Fruit fly (Drosophila melanogaster) whole organism, embryonic: ENCODE results near the gene CG13032.

Experiments used
- CG11398 ChIP-seq: fragments of 200-800 bp; sonication (Bioruptor generic); optimal IDR thresholded peaks from 2 replicates; lab custom pipeline; 2016; ENCODE audit warnings: missing biosample characterization, missing genetic modification characterization
- CG13123 ChIP-seq: fragments of 200-800 bp; sonication (Bioruptor generic); optimal IDR thresholded peaks from 2 replicates; lab custom pipeline; 2016; ENCODE audit warnings: missing biosample characterization, missing genetic modification characterization
- CG13296 ChIP-seq: fragments of 200-800 bp; sonication (Bioruptor generic); optimal IDR thresholded peaks from 3 replicates; lab custom pipeline; 2018; ENCODE audit warnings: missing biosample characterization, mild to moderate bottlenecking, missing genetic modification characterization
- CG13624 ChIP-seq: fragments of 200-800 bp; sonication (Bioruptor generic); optimal IDR thresholded peaks from 2 replicates; lab custom pipeline; 2016; ENCODE audit warnings: missing biosample characterization, missing genetic modification characterization
- CG14965 ChIP-seq: fragments of 200-800 bp; sonication (Bioruptor generic); optimal IDR thresholded peaks from 2 replicates; lab custom pipeline; 2016; ENCODE audit warnings: missing biosample characterization, missing genetic modification characterization, borderline replicate concordance
- CG18476 ChIP-seq: fragments of 200-800 bp; sonication (Bioruptor generic); optimal IDR thresholded peaks from 2 replicates; lab custom pipeline; 2016; ENCODE audit warnings: missing biosample characterization, mild to moderate bottlenecking, missing genetic modification characterization
- CG31365 ChIP-seq: fragments of 200-800 bp; sonication (Bioruptor generic); optimal IDR thresholded peaks from 2 replicates; lab custom pipeline; 2018; ENCODE audit warnings: missing biosample characterization, mild to moderate bottlenecking, missing genetic modification characterization
- CG34422 ChIP-seq: fragments of 200-800 bp; sonication (Bioruptor generic); IDR thresholded peaks from 3 replicates; pipeline ENCODE4 v1.3.6; 2022; ENCODE audit warnings: missing biosample characterization, missing genetic modification characterization
- CG43689 ChIP-seq: fragments of 200-800 bp; sonication (Bioruptor generic); IDR thresholded peaks from 2 replicates; pipeline ENCODE4 v1.3.6; 2022; ENCODE audit warnings: missing biosample characterization, missing genetic modification characterization
- CG8388 ChIP-seq: fragments of 200-800 bp; sonication (Bioruptor generic); optimal IDR thresholded peaks from 2 replicates; lab custom pipeline; 2019; ENCODE audit warnings: missing biosample characterization, mild to moderate bottlenecking, missing genetic modification characterization, moderate library complexity
- CG9797 ChIP-seq: fragments of 200-800 bp; sonication (Bioruptor generic); optimal IDR thresholded peaks from 3 replicates; lab custom pipeline; 2018; ENCODE audit warnings: missing biosample characterization, mild to moderate bottlenecking, missing genetic modification characterization
- CG9817 ChIP-seq: fragments of 200-800 bp; sonication (Bioruptor generic); optimal IDR thresholded peaks from 2 replicates; lab custom pipeline; 2018; ENCODE audit warnings: missing biosample characterization, mild to moderate bottlenecking, missing genetic modification characterization, moderate library complexity
- CG9932 ChIP-seq: fragments of 200-800 bp; sonication (Bioruptor generic); IDR thresholded peaks from 2 replicates; pipeline ENCODE4 v1.3.6; 2022; ENCODE audit warnings: missing biosample characterization, missing genetic modification characterization
- Camta ChIP-seq: fragments of 200-800 bp; sonication (Bioruptor generic); optimal IDR thresholded peaks from 2 replicates; lab custom pipeline; 2016; ENCODE audit warnings: missing biosample characterization, missing genetic modification characterization
- D19A ChIP-seq: fragments of 200-800 bp; optimal IDR thresholded peaks from 3 replicates; lab custom pipeline; 2019; ENCODE audit warnings: missing biosample characterization, mild to moderate bottlenecking, missing genetic modification characterization, moderate library complexity
- H2.0 ChIP-seq: fragments of 200-800 bp; sonication (Bioruptor generic); IDR thresholded peaks from 2 replicates; pipeline ENCODE4 v1.3.6; 2022; ENCODE audit warnings: missing biosample characterization, missing genetic modification characterization
- HLH3B ChIP-seq: fragments of 200-800 bp; sonication (Bioruptor generic); IDR thresholded peaks from 2 replicates; pipeline ENCODE4 v1.3.6; 2022; ENCODE audit warnings: missing biosample characterization, missing genetic modification characterization
- Hmr ChIP-seq: fragments of 200-800 bp; sonication (Bioruptor generic); optimal IDR thresholded peaks from 3 replicates; lab custom pipeline; 2017; ENCODE audit warnings: mild to moderate bottlenecking, missing biosample characterization, missing genetic modification reagents, missing genetic modification characterization
- Hr78 ChIP-seq, 2 experiments: fragments of 200-800 bp in 1 of 2; fragments of >200 bp in 1 of 2; sonication (Bioruptor generic) in 1 of 2; optimal IDR thresholded peaks; 2 replicates each; lab custom pipeline; 2017 to 2019; ENCODE audit warnings: missing biosample characterization in 2 of 2, missing genetic modification characterization in 2 of 2, mild to moderate bottlenecking in 1 of 2, moderate library complexity in 1 of 2
- Jarid2 ChIP-seq: fragments of 200-800 bp; sonication (Bioruptor generic); optimal IDR thresholded peaks from 3 replicates; lab custom pipeline; 2017; ENCODE audit warnings: mild to moderate bottlenecking, missing biosample characterization, missing genetic modification reagents, missing genetic modification characterization
- MBD-R2 ChIP-seq: fragments of 200-800 bp; sonication (Bioruptor generic); IDR thresholded peaks from 2 replicates; pipeline ENCODE4 v1.3.6; 2022; ENCODE audit warnings: missing biosample characterization, missing genetic modification characterization
- Meics ChIP-seq: fragments of 200-800 bp; sonication (Bioruptor generic); optimal IDR thresholded peaks from 2 replicates; lab custom pipeline; 2017; ENCODE audit warnings: missing biosample characterization, mild to moderate bottlenecking, missing genetic modification characterization
- Mes4 ChIP-seq: fragments of 200-800 bp; sonication (Bioruptor generic); optimal IDR thresholded peaks from 2 replicates; lab custom pipeline; 2016; ENCODE audit warnings: missing biosample characterization, missing genetic modification characterization
- NC2β ChIP-seq: fragments of 200-800 bp; sonication (Bioruptor generic); optimal IDR thresholded peaks from 2 replicates; lab custom pipeline; 2016; ENCODE audit warnings: missing biosample characterization, missing genetic modification characterization
- Nf-YA ChIP-seq: fragments of 200-800 bp; sonication (Bioruptor generic); IDR thresholded peaks from 2 replicates; pipeline ENCODE4 v1.3.6; 2022; ENCODE audit warnings: missing biosample characterization, missing genetic modification characterization
- Oaz ChIP-seq: fragments of 200-800 bp; sonication (Bioruptor generic); IDR thresholded peaks from 2 replicates; pipeline ENCODE4 v1.3.6; 2022; ENCODE audit warnings: missing biosample characterization, missing genetic modification characterization
- Oli ChIP-seq: fragments of 200-800 bp; sonication (Bioruptor generic); optimal IDR thresholded peaks from 2 replicates; lab custom pipeline; 2018; ENCODE audit warnings: missing biosample characterization, mild to moderate bottlenecking, missing genetic modification characterization, moderate library complexity
- Poxn ChIP-seq: fragments of 200-800 bp; sonication (Bioruptor generic); IDR thresholded peaks from 2 replicates; pipeline ENCODE4 v1.3.6; 2022; ENCODE audit warnings: missing biosample characterization, missing genetic modification characterization
- Scr ChIP-seq: fragments of 200-800 bp; sonication (Bioruptor generic); IDR thresholded peaks from 2 replicates; pipeline ENCODE4 v1.3.6; 2022; ENCODE audit warnings: missing biosample characterization, missing genetic modification characterization; ENCODE audit not compliant: partially characterized antibody
- Side ChIP-seq: fragments of 200-800 bp; sonication (Bioruptor generic); optimal IDR thresholded peaks from 2 replicates; lab custom pipeline; 2016; ENCODE audit warnings: missing biosample characterization, missing genetic modification characterization
- Stat92E ChIP-seq, 3 experiments: fragments of >200 bp in 2 of 3; fragments of 200-800 bp in 1 of 3; sonication (Bioruptor generic) in 1 of 3; optimal IDR thresholded peaks; 2 replicates each; lab custom pipeline; 2017 to 2019; ENCODE audit warnings: missing biosample characterization in 3 of 3, missing genetic modification characterization in 3 of 3, mild to moderate bottlenecking in 1 of 3, moderate library complexity in 1 of 3
- Tbp ChIP-seq: fragments of >200 bp; optimal IDR thresholded peaks from 2 replicates; lab custom pipeline; 2018; ENCODE audit warnings: missing biosample characterization, missing genetic modification characterization
- amos ChIP-seq: fragments of 200-800 bp; sonication (Bioruptor generic); IDR thresholded peaks from 2 replicates; pipeline ENCODE4 v1.3.6; 2022; ENCODE audit warnings: missing biosample characterization, missing genetic modification characterization; ENCODE audit not compliant: partially characterized antibody
- bbx ChIP-seq: fragments of 200-800 bp; sonication (Bioruptor generic); IDR thresholded peaks from 2 replicates; pipeline ENCODE4 v1.3.6; 2022; ENCODE audit warnings: missing biosample characterization, missing genetic modification characterization; ENCODE audit not compliant: partially characterized antibody
- crp ChIP-seq, 2 experiments: fragments of 200-800 bp; sonication (Bioruptor generic); optimal IDR thresholded peaks; 2 replicates in 1 of 2; 3 replicates in 1 of 2; lab custom pipeline; 2017; ENCODE audit warnings: missing biosample characterization in 2 of 2, missing genetic modification characterization in 2 of 2, mild to moderate bottlenecking in 1 of 2, moderate library complexity in 1 of 2
- dmrt99B ChIP-seq: fragments of 200-800 bp; sonication (Bioruptor generic); optimal IDR thresholded peaks from 2 replicates; lab custom pipeline; 2018; ENCODE audit warnings: missing biosample characterization, mild to moderate bottlenecking, missing genetic modification characterization, moderate library complexity
- esg ChIP-seq: fragments of 200-800 bp; sonication (Bioruptor generic); conservative IDR thresholded peaks from 2 replicates; pipeline ENCODE4 v1.3.6; 2022; ENCODE audit warnings: missing biosample characterization, missing genetic modification characterization
- exex ChIP-seq: fragments of 200-800 bp; sonication (Bioruptor generic); optimal IDR thresholded peaks from 4 replicates; lab custom pipeline; 2018; ENCODE audit warnings: missing biosample characterization, mild to moderate bottlenecking, missing genetic modification characterization, moderate library complexity
- fd102C ChIP-seq: fragments of 200-800 bp; sonication (Bioruptor generic); optimal IDR thresholded peaks from 2 replicates; lab custom pipeline; 2018; ENCODE audit warnings: missing biosample characterization, mild to moderate bottlenecking, missing genetic modification characterization, moderate library complexity
- gcm ChIP-seq: fragments of 200-800 bp; sonication (Bioruptor generic); optimal IDR thresholded peaks from 2 replicates; lab custom pipeline; 2019; ENCODE audit warnings: missing biosample characterization, mild to moderate bottlenecking, missing genetic modification characterization, moderate library complexity
- lmd ChIP-seq: fragments of 200-800 bp; sonication (Bioruptor generic); IDR thresholded peaks from 2 replicates; pipeline ENCODE4 v1.3.6; 2022; ENCODE audit warnings: missing biosample characterization, missing genetic modification characterization
- pan ChIP-seq, 4 experiments: fragments of >200 bp in 3 of 4; fragments of 200-800 bp in 1 of 4; sonication (Bioruptor generic) in 1 of 4; optimal IDR thresholded peaks in 3 of 4; IDR thresholded peaks in 1 of 4; 2 replicates each; pipeline versions ENCODE4 v1.3.6 to Lab custom; 2017 to 2022; ENCODE audit warnings: missing biosample characterization in 2 of 4, missing genetic modification characterization in 2 of 4, mixed read lengths in 1 of 4
- phol ChIP-seq: fragments of 200-800 bp; sonication (Bioruptor generic); optimal IDR thresholded peaks from 3 replicates; lab custom pipeline; 2018; ENCODE audit warnings: missing biosample characterization, mild to moderate bottlenecking, missing genetic modification characterization, moderate library complexity
- prd ChIP-seq, 3 experiments: fragments of >200 bp in 2 of 3; fragments of 200-800 bp in 1 of 3; sonication (Bioruptor generic) in 1 of 3; optimal IDR thresholded peaks in 2 of 3; IDR thresholded peaks in 1 of 3; 2 replicates in 2 of 3; 3 replicates in 1 of 3; pipeline versions ENCODE4 v1.3.6 to Lab custom; 2017 to 2022; ENCODE audit warnings: missing biosample characterization in 1 of 3, missing genetic modification characterization in 1 of 3
- ssp ChIP-seq: fragments of 200-800 bp; sonication (Bioruptor generic); IDR thresholded peaks from 2 replicates; pipeline ENCODE4 v1.3.6; 2022; ENCODE audit warnings: missing biosample characterization, missing genetic modification characterization
- tna ChIP-seq: fragments of 200-800 bp; sonication (Bioruptor generic); IDR thresholded peaks from 2 replicates; pipeline ENCODE4 v1.3.6; 2022; ENCODE audit warnings: missing biosample characterization, missing genetic modification characterization; ENCODE audit not compliant: partially characterized antibody
- unc-4 ChIP-seq: fragments of 200-800 bp; sonication (Bioruptor generic); IDR thresholded peaks from 2 replicates; pipeline ENCODE4 v1.3.6; 2022; ENCODE audit warnings: missing biosample characterization, missing genetic modification characterization; ENCODE audit not compliant: partially characterized antibody
- zfh1 ChIP-seq: fragments of 200-800 bp; sonication (Bioruptor generic); IDR thresholded peaks from 3 replicates; pipeline ENCODE4 v1.3.6; 2022; ENCODE audit warnings: missing biosample characterization, missing genetic modification characterization

CG13032 gene

dm6 chr3L:16697069-16697468 is 23.3 kb downstream of the CG13032 start (continued):
- no peak for TF ChIP-seq CG31365
- peak; percentile 46 for TF ChIP-seq CG13296
- 0 out of 3 replicates have a peak, but pooled peaks have one; percentile 38 for TF ChIP-seq CG34422 (GFP tag; lab: Robert Waterston, UW)
- no peak for TF ChIP-seq CG13624 (GFP tag; lab: Kevin White, UChicago)
- no peak for TF ChIP-seq gcm (GFP tag; lab: Kevin White, UChicago)
- no peak for TF ChIP-seq Hmr
- TF ChIP-seq lmd (GFP tag; lab: Robert Waterston, UW), result 0 out of 2 replicates have a peak, but pooled peaks have one; percentile 29
- no peak for TF ChIP-seq Jarid2 (GFP tag; lab: Kevin White, UChicago)
- TF ChIP-seq CG14965 (GFP tag; lab: Kevin White, UChicago), result no peak
- TF ChIP-seq esg (GFP tag; lab: Robert Waterston, UW), result peak; percentile 46; the same call in 1 of the 2 replicates
- no peak for TF ChIP-seq prd (optimal IDR thresholded peaks at IDR 0.05; lab: Kevin White, UChicago)
- peak; percentile 52; the same call in 1 of the 3 replicates for TF ChIP-seq prd (GFP tag; IDR thresholded peaks at IDR 0.05; lab: Robert Waterston, UW)
- TF ChIP-seq ssp (GFP tag; lab: Robert Waterston, UW), result peak; percentile 46
- peak; percentile 71 for TF ChIP-seq dmrt99B (tag; lab: Kevin White, UChicago)
- no peak for TF ChIP-seq Tbp (GFP tag; lab: Kevin White, UChicago)
- TF ChIP-seq CG9817 (tag; lab: Kevin White, UChicago), result peak; percentile 7
- peak; percentile 56 for TF ChIP-seq Oli
- TF ChIP-seq bbx (GFP tag; lab: Robert Waterston, UW), result no peak
- TF ChIP-seq Oaz (GFP tag; lab: Robert Waterston, UW), result no peak
- TF ChIP-seq H2.0 (GFP tag; lab: Robert Waterston, UW), result peak; percentile 60
- peak; percentile 93 for TF ChIP-seq D19A (tag; lab: Kevin White, UChicago)
- TF ChIP-seq fd102C, result no peak
- TF ChIP-seq Mes4 (GFP tag; lab: Kevin White, UChicago), result no peak
- no peak for TF ChIP-seq Scr (GFP tag; lab: Robert Waterston, UW)
- TF ChIP-seq CG18476, result no peak
- peak; percentile 48 for TF ChIP-seq CG8388 (GFP tag; lab: Kevin White, UChicago)
- no peak for TF ChIP-seq crp (GFP tag; optimal IDR thresholded peaks at IDR 0.05; lab: Kevin White, UChicago)
- TF ChIP-seq CG13123 (GFP tag; lab: Kevin White, UChicago), result no peak
- no peak for TF ChIP-seq Stat92E (GFP tag; optimal IDR thresholded peaks at IDR 0.05; lab: Kevin White, UChicago)
- peak; percentile 27 for TF ChIP-seq Meics
- no peak for TF ChIP-seq unc-4 (GFP tag; lab: Robert Waterston, UW)
- TF ChIP-seq Nf-YA, result peak; percentile 40; the same call in 1 of the 2 replicates
- no peak for TF ChIP-seq tna
- peak; percentile 71 for TF ChIP-seq HLH3B (GFP tag; lab: Robert Waterston, UW)
- TF ChIP-seq CG9797 (GFP tag; lab: Kevin White, UChicago), result no peak
- no peak for TF ChIP-seq exex (tag; lab: Kevin White, UChicago)
- peak; percentile 43; the same call in 1 of the 3 replicates for TF ChIP-seq zfh1 (GFP tag; lab: Robert Waterston, UW)
- no peak for TF ChIP-seq Side
- no peak for TF ChIP-seq MBD-R2 (GFP tag; lab: Robert Waterston, UW)
- no peak for TF ChIP-seq Camta (GFP tag; lab: Kevin White, UChicago)
- no peak for TF ChIP-seq amos (GFP tag; lab: Robert Waterston, UW)
- no peak for TF ChIP-seq CG11398 (GFP tag; lab: Kevin White, UChicago)
- TF ChIP-seq pan (optimal IDR thresholded peaks at IDR 0.05; lab: Kevin White, UChicago), result no peak
- peak in 1 of 2 experiments; percentile 64 for TF ChIP-seq pan (GFP tag; optimal IDR thresholded peaks at IDR 0.05 in 1 of 2, IDR thresholded peaks at IDR 0.05 in 1 of 2)
- TF ChIP-seq Poxn, result no peak
- peak; percentile 46 for TF ChIP-seq phol
- TF ChIP-seq CG9932 (GFP tag; lab: Robert Waterston, UW), result no peak
- TF ChIP-seq NC2β (GFP tag; lab: Kevin White, UChicago), result no peak
- TF ChIP-seq Hr78 (GFP tag; optimal IDR thresholded peaks at IDR 0.05; lab: Kevin White, UChicago), result no peak
- peak; percentile 35; the same call in 1 of the 2 replicates for TF ChIP-seq CG43689 (GFP tag; lab: Robert Waterston, UW)
